Fruit fly (Drosophila melanogaster) whole organism, wandering third instar larva: ENCODE data around the gene Rga.
A peak's percentile ranks its signal among the peaks of the same experiment; 100 is the strongest.

Experiments used
- CG9705 ChIP-seq: fragments of 200-800 bp; sonication (Bioruptor generic); optimal IDR thresholded peaks from 2 replicates; lab custom pipeline; 2018; ENCODE audit warnings: missing biosample characterization, mild to moderate bottlenecking, missing genetic modification characterization
- GATAd ChIP-seq: sonication (Bioruptor generic); optimal IDR thresholded peaks from 2 replicates; lab custom pipeline; 2016; ENCODE audit warnings: missing biosample characterization, missing genetic modification characterization
- OdsH ChIP-seq: fragments of 200-800 bp; sonication (Bioruptor generic); optimal IDR thresholded peaks from 2 replicates; lab custom pipeline; 2016; ENCODE audit warnings: missing biosample characterization, mild to moderate bottlenecking, missing genetic modification characterization
- dl ChIP-seq, 2 experiments: fragments of 175-275, 200-275 bp in 1 of 2; fragments of 200-275 bp in 1 of 2; sonication (Bioruptor generic); optimal IDR thresholded peaks; lab custom pipeline; 2018; ENCODE audit warnings: mild to moderate bottlenecking in 2 of 2, missing biosample characterization in 2 of 2, missing genetic modification characterization in 2 of 2, moderate library complexity in 2 of 2; ENCODE audit not compliant: partially characterized antibody in 2 of 2, insufficient read depth in 1 of 2
- ey ChIP-seq: fragments of 200-800 bp; sonication (Bioruptor generic); optimal IDR thresholded peaks from 2 replicates; lab custom pipeline; 2016; ENCODE audit warnings: missing biosample characterization, missing genetic modification characterization
- lola ChIP-seq: fragments of >200 bp; optimal IDR thresholded peaks from 2 replicates; lab custom pipeline; 2017; ENCODE audit warnings: missing biosample characterization, missing genetic modification characterization
- pan ChIP-seq: fragments of >200 bp; optimal IDR thresholded peaks from 2 replicates; lab custom pipeline; 2017

DNA sequence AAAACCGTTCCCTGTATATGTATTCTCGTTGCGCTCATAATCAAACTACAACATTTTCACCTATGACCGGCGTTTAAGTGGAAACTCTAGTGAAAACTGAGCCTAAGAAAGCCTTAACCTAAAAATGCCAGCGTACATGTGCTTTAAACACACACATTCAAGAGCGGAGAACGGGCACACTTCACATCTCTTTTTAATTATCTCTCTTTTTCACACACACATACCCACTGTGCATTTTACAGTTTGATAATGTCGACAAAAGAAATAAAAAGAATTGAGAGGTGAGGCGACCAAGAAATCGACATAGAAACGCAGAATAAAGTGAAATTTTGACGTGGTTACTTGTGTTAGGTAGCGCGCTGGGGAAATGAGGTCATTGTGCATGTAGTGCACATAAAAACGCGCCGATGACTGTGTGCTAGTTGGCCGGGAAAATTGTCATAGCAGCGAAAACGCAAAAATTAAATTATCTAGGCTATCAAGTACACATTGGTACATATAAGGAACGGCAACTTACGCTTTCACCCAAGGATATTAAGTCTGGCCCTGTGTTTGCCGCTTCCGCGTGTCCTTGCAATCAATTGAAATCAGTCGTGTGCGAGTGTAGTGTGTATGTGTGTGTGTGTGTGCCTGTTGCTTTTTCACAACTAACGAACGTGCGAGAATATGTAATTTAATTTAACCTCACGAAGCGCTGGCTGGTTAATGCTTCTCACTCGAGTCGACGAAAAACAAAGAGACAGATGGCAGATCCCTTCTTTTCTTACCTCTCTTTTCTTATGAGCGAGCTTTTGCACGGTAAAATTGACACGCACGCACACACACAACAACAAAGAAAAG, 13.2 kb downstream of the Rga start:
- TF ChIP-seq CG9705 (GFP tag; lab: Kevin White, UChicago), result no peak
- TF ChIP-seq pan (lab: Kevin White, UChicago), result no peak
- TF ChIP-seq OdsH (GFP tag; lab: Kevin White, UChicago), result peak; percentile 16
- TF ChIP-seq lola (GFP tag; lab: Kevin White, UChicago), result no peak
- no peak for TF ChIP-seq ey (GFP tag; lab: Kevin White, UChicago)
- TF ChIP-seq GATAd, result no peak
- peak in 1 of 2 experiments; percentile 56 for TF ChIP-seq dl (GFP tag; optimal IDR thresholded peaks at IDR 0.05; lab: Kevin White, UChicago; ENCODE audit: insufficient read depth in 1 of 2, partially characterized antibody in 2 of 2)
